Worm (Caenorhabditis elegans) whole organism, young adult: ENCODE measurements around the gene ZK856.11.
A peak's percentile ranks its signal among the peaks of the same experiment; 100 is the strongest.

Experiments used
- attf-6 ChIP-seq: fragments of 200-800 bp; sonication (Bioruptor generic); IDR thresholded peaks from 2 replicates; pipeline ENCODE4 v1.3.6; 2022; ENCODE audit warnings: missing genetic modification reagents, missing genetic modification characterization, missing compliant biosample characterization
- dpl-1 ChIP-seq: fragments of 150-350 bp; optimal IDR thresholded peaks from 2 replicates; lab custom pipeline; 2014; ENCODE audit warnings: missing biosample characterization, missing genetic modification reagents, missing genetic modification characterization
- lin-40 ChIP-seq: sonication (generic microtip); optimal IDR thresholded peaks from 2 replicates; lab custom pipeline; 2016; ENCODE audit warnings: missing genetic modification characterization, mild to moderate bottlenecking, missing compliant biosample characterization, missing genotype, missing genetic modification reagents
- mel-28 ChIP-seq: sonication (generic microtip); optimal IDR thresholded peaks from 2 replicates; lab custom pipeline; 2016; ENCODE audit warnings: borderline replicate concordance, mild to moderate bottlenecking, missing genetic modification characterization, missing compliant biosample characterization
- rpc-1 ChIP-seq, 2 experiments: fragments of 150-350 bp in 1 of 2; sonication (generic microtip) in 1 of 2; optimal IDR thresholded peaks; 2 replicates each; lab custom pipeline; 2014 to 2018; ENCODE audit warnings: missing biosample characterization in 1 of 2, missing genetic modification characterization in 1 of 2, missing genetic modification reagents in 1 of 2, missing genotype in 1 of 2
- snpc-4 ChIP-seq, 5 experiments: fragments of 150-350 bp in 1 of 5; sonication (generic microtip) in 4 of 5; optimal IDR thresholded peaks; 2 replicates each; lab custom pipeline; 2014 to 2018; ENCODE audit warnings: missing genetic modification characterization in 5 of 5, missing biosample characterization in 3 of 5, antibody characterized with exemption in 2 of 5, mild to moderate bottlenecking in 2 of 5, missing compliant biosample characterization in 2 of 5, missing genotype in 2 of 5, moderate library complexity in 2 of 5, missing genetic modification reagents in 1 of 5

- TF ChIP-seq rpc-1 (optimal IDR thresholded peaks at IDR 0.05; lab: Kevin White, UChicago) (no peak), rpc-1 (tag; optimal IDR thresholded peaks at IDR 0.05; lab: Kevin White, UChicago) (no peak), snpc-4 (GFP tag; optimal IDR thresholded peaks at IDR 0.05; lab: Kevin White, UChicago) (no peak), snpc-4 (tag; optimal IDR thresholded peaks at IDR 0.05; lab: Kevin White, UChicago) (peak in 2 of 4 experiments; percentile 33 to 36), lin-40 (tag; lab: Kevin White, UChicago) (no peak), dpl-1 (GFP tag; lab: Kevin White, UChicago) (no peak), mel-28 (tag; lab: Kevin White, UChicago) (no peak), attf-6 (GFP tag; lab: Robert Waterston, UW) (no peak)
These were observed 1.2 kb downstream of the ZK856.11 start, which contains the start of gene chpf-1 for ce11 chrV:10203435-10204009.
